Fruit fly (Drosophila melanogaster) whole organism, embryonic: ENCODE results near the gene Creld.

Experiments used
- Abd-B ChIP-seq: fragments of 200-800 bp; sonication (Bioruptor generic); optimal IDR thresholded peaks from 2 replicates; lab custom pipeline; 2018; ENCODE audit warnings: missing biosample characterization, mild to moderate bottlenecking, missing genetic modification characterization, moderate library complexity
- Ada2b ChIP-seq: fragments of 200-800 bp; sonication (Bioruptor generic); IDR thresholded peaks from 2 replicates; pipeline ENCODE4 v1.3.6; 2022; ENCODE audit warnings: missing biosample characterization, missing genetic modification characterization
- B-H1 ChIP-seq: fragments of 200-800 bp; sonication (Bioruptor generic); IDR thresholded peaks from 3 replicates; pipeline ENCODE4 v1.3.6; 2022; ENCODE audit warnings: missing biosample characterization, missing genetic modification characterization
- Bgb ChIP-seq: fragments of 200-800 bp; sonication (Bioruptor generic); IDR thresholded peaks from 2 replicates; pipeline ENCODE4 v1.3.6; 2022; ENCODE audit warnings: missing biosample characterization, missing genetic modification characterization; ENCODE audit not compliant: partially characterized antibody
- Blimp-1 ChIP-seq: fragments of 200-800 bp; sonication (Bioruptor generic); optimal IDR thresholded peaks from 3 replicates; lab custom pipeline; 2018; ENCODE audit warnings: missing biosample characterization, missing genetic modification characterization, mild to moderate bottlenecking, moderate library complexity, missing genetic modification reagents
- Bteb2 ChIP-seq: fragments of 200-800 bp; sonication (Bioruptor generic); optimal IDR thresholded peaks from 2 replicates; lab custom pipeline; 2016; ENCODE audit warnings: missing biosample characterization, missing genetic modification characterization
- C15 ChIP-seq: fragments of 200-800 bp; sonication (Bioruptor generic); IDR thresholded peaks from 3 replicates; pipeline ENCODE4 v1.3.6; 2022; ENCODE audit warnings: missing biosample characterization, missing genetic modification characterization
- CG10431 ChIP-seq: fragments of 200-800 bp; sonication (Bioruptor generic); optimal IDR thresholded peaks from 3 replicates; lab custom pipeline; 2018; ENCODE audit warnings: missing biosample characterization, mild to moderate bottlenecking, missing genetic modification characterization
- CG11695 ChIP-seq: fragments of 200-800 bp; sonication (Bioruptor generic); IDR thresholded peaks from 3 replicates; pipeline ENCODE4 v1.3.6; 2022; ENCODE audit warnings: missing biosample characterization, missing genetic modification characterization
- CG15479 ChIP-seq: fragments of 200-800 bp; sonication (Bioruptor generic); optimal IDR thresholded peaks from 3 replicates; lab custom pipeline; 2019; ENCODE audit warnings: missing biosample characterization, mild to moderate bottlenecking, missing genetic modification characterization, moderate library complexity
- CG1647 ChIP-seq: fragments of 200-800 bp; sonication (Bioruptor generic); optimal IDR thresholded peaks from 3 replicates; lab custom pipeline; 2016; ENCODE audit warnings: missing biosample characterization, missing genetic modification characterization
- CG17361 ChIP-seq: fragments of 200-800 bp; sonication (Bioruptor generic); IDR thresholded peaks from 3 replicates; pipeline ENCODE4 v1.3.6; 2022; ENCODE audit warnings: missing biosample characterization, missing genetic modification characterization
- CG17829 ChIP-seq: fragments of 200-800 bp; optimal IDR thresholded peaks from 2 replicates; lab custom pipeline; 2019; ENCODE audit warnings: missing biosample characterization, mild to moderate bottlenecking, missing genetic modification characterization, moderate library complexity
- CG1832 ChIP-seq: fragments of 200-800 bp; sonication (Bioruptor generic); optimal IDR thresholded peaks from 2 replicates; lab custom pipeline; 2017; ENCODE audit warnings: missing biosample characterization, mild to moderate bottlenecking, missing genetic modification characterization, inconsistent platforms
- CG18599 ChIP-seq: fragments of 200-800 bp; sonication (Bioruptor generic); optimal IDR thresholded peaks from 3 replicates; lab custom pipeline; 2017; ENCODE audit warnings: missing biosample characterization, missing genetic modification characterization, mild to moderate bottlenecking, moderate library complexity, missing genetic modification reagents
- CG2116 ChIP-seq: fragments of 200-800 bp; sonication (Bioruptor generic); optimal IDR thresholded peaks from 3 replicates; lab custom pipeline; 2018; ENCODE audit warnings: missing biosample characterization, mild to moderate bottlenecking, missing genetic modification characterization
- CG2202 ChIP-seq: fragments of 200-800 bp; sonication (Bioruptor generic); optimal IDR thresholded peaks from 2 replicates; lab custom pipeline; 2018; ENCODE audit warnings: missing biosample characterization, mild to moderate bottlenecking, missing genetic modification characterization
- CG3281 ChIP-seq: fragments of 200-800 bp; sonication (Bioruptor generic); optimal IDR thresholded peaks from 3 replicates; lab custom pipeline; 2017; ENCODE audit warnings: missing biosample characterization, mild to moderate bottlenecking, missing genetic modification characterization
- CG34224 ChIP-seq: fragments of 200-800 bp; sonication (Bioruptor generic); IDR thresholded peaks from 3 replicates; pipeline ENCODE4 v1.3.6; 2022; ENCODE audit warnings: missing biosample characterization, missing genetic modification characterization; ENCODE audit not compliant: partially characterized antibody
- CG6813 ChIP-seq: fragments of 200-800 bp; sonication (Bioruptor generic); optimal IDR thresholded peaks from 2 replicates; lab custom pipeline; 2017; ENCODE audit warnings: missing biosample characterization, missing genetic modification characterization, mild to moderate bottlenecking, moderate library complexity, missing genetic modification reagents
- CG7357 ChIP-seq: fragments of 200-800 bp; sonication (Bioruptor generic); IDR thresholded peaks from 3 replicates; pipeline ENCODE4 v1.3.6; 2022; ENCODE audit warnings: missing biosample characterization, missing genetic modification characterization
- CG9797 ChIP-seq: fragments of 200-800 bp; sonication (Bioruptor generic); optimal IDR thresholded peaks from 3 replicates; lab custom pipeline; 2018; ENCODE audit warnings: missing biosample characterization, mild to moderate bottlenecking, missing genetic modification characterization
- Dbx ChIP-seq: fragments of 200-800 bp; sonication (Bioruptor generic); IDR thresholded peaks from 3 replicates; pipeline ENCODE4 v1.3.6; 2022; ENCODE audit warnings: missing biosample characterization, missing genetic modification characterization
- Doc3 ChIP-seq: fragments of 200-800 bp; sonication (Bioruptor generic); IDR thresholded peaks from 3 replicates; pipeline ENCODE4 v1.3.6; 2022; ENCODE audit warnings: missing biosample characterization, missing genetic modification characterization; ENCODE audit not compliant: partially characterized antibody
- Ets97D ChIP-seq: fragments of 200-800 bp; sonication (Bioruptor generic); optimal IDR thresholded peaks from 3 replicates; lab custom pipeline; 2016; ENCODE audit warnings: missing biosample characterization, missing genetic modification characterization
- HmgD ChIP-seq: fragments of 200-800 bp; sonication (Bioruptor generic); optimal IDR thresholded peaks from 3 replicates; lab custom pipeline; 2016; ENCODE audit warnings: missing biosample characterization, missing genetic modification characterization
- Meics ChIP-seq: fragments of 200-800 bp; sonication (Bioruptor generic); optimal IDR thresholded peaks from 2 replicates; lab custom pipeline; 2017; ENCODE audit warnings: missing biosample characterization, mild to moderate bottlenecking, missing genetic modification characterization
- Myb ChIP-seq: fragments of 200-800 bp; sonication (Bioruptor generic); optimal IDR thresholded peaks from 2 replicates; lab custom pipeline; 2016; ENCODE audit warnings: missing biosample characterization, missing genetic modification characterization
- NFAT ChIP-seq: fragments of 200-800 bp; sonication (Bioruptor generic); IDR thresholded peaks from 2 replicates; pipeline ENCODE4 v1.3.6; 2022; ENCODE audit warnings: missing biosample characterization, missing genetic modification characterization
- NK7.1 ChIP-seq: fragments of 200-800 bp; sonication (Bioruptor generic); optimal IDR thresholded peaks from 3 replicates; lab custom pipeline; 2016; ENCODE audit warnings: missing biosample characterization, missing genetic modification characterization
- Opbp ChIP-seq: fragments of 200-800 bp; sonication (Bioruptor generic); IDR thresholded peaks from 3 replicates; pipeline ENCODE4 v1.3.6; 2022; ENCODE audit warnings: missing biosample characterization, missing genetic modification characterization; ENCODE audit not compliant: partially characterized antibody
- Sry-δ ChIP-seq: fragments of 200-800 bp; sonication (Bioruptor generic); optimal IDR thresholded peaks from 2 replicates; lab custom pipeline; 2016; ENCODE audit warnings: missing biosample characterization, missing genetic modification characterization
- TFAM ChIP-seq: fragments of 200-800 bp; sonication (Bioruptor generic); optimal IDR thresholded peaks from 2 replicates; lab custom pipeline; 2017; ENCODE audit warnings: missing biosample characterization, missing genetic modification characterization, inconsistent platforms
- bowl ChIP-seq: fragments of 200-800 bp; sonication (Bioruptor generic); IDR thresholded peaks from 2 replicates; pipeline ENCODE4 v1.3.6; 2022; ENCODE audit warnings: missing biosample characterization, missing genetic modification characterization
- chm ChIP-seq: fragments of 200-800 bp; sonication (Bioruptor generic); IDR thresholded peaks from 2 replicates; pipeline ENCODE4 v1.3.6; 2022; ENCODE audit warnings: missing biosample characterization, missing genetic modification characterization
- dan ChIP-seq: fragments of 200-800 bp; sonication (Bioruptor generic); IDR thresholded peaks from 2 replicates; pipeline ENCODE4 v1.3.6; 2022; ENCODE audit warnings: missing biosample characterization, missing genetic modification characterization
- dimm ChIP-seq: fragments of 200-800 bp; sonication (Bioruptor generic); IDR thresholded peaks from 2 replicates; pipeline ENCODE4 v1.3.6; 2022; ENCODE audit warnings: missing biosample characterization, missing genetic modification characterization
- esg ChIP-seq: fragments of 200-800 bp; sonication (Bioruptor generic); conservative IDR thresholded peaks from 2 replicates; pipeline ENCODE4 v1.3.6; 2022; ENCODE audit warnings: missing biosample characterization, missing genetic modification characterization
- eve ChIP-seq, 2 experiments: fragments of >200 bp; optimal IDR thresholded peaks; 2 replicates each; lab custom pipeline; 2017; ENCODE audit warnings: missing biosample characterization in 2 of 2, missing genetic modification characterization in 2 of 2
- grn ChIP-seq: fragments of 200-800 bp; sonication (Bioruptor generic); optimal IDR thresholded peaks from 3 replicates; lab custom pipeline; 2017; ENCODE audit warnings: missing biosample characterization, missing genetic modification characterization
- lov ChIP-seq, 2 experiments: fragments of 200-800 bp in 1 of 2; fragments of >200 bp in 1 of 2; sonication (Bioruptor generic) in 1 of 2; IDR thresholded peaks in 1 of 2; optimal IDR thresholded peaks in 1 of 2; 2 replicates in 1 of 2; 3 replicates in 1 of 2; pipeline versions ENCODE4 v1.3.6 to Lab custom; 2017 to 2022; ENCODE audit warnings: missing biosample characterization in 1 of 2, missing genetic modification characterization in 1 of 2
- mirr ChIP-seq: fragments of 200-800 bp; sonication (Bioruptor generic); optimal IDR thresholded peaks from 3 replicates; lab custom pipeline; 2018; ENCODE audit warnings: missing biosample characterization, mild to moderate bottlenecking, missing genetic modification characterization
- org-1 ChIP-seq: fragments of 200-800 bp; sonication (Bioruptor generic); optimal IDR thresholded peaks from 2 replicates; lab custom pipeline; 2017; ENCODE audit warnings: missing biosample characterization, missing genetic modification characterization
- pan ChIP-seq, 4 experiments: fragments of >200 bp in 3 of 4; fragments of 200-800 bp in 1 of 4; sonication (Bioruptor generic) in 1 of 4; optimal IDR thresholded peaks in 3 of 4; IDR thresholded peaks in 1 of 4; 2 replicates each; pipeline versions ENCODE4 v1.3.6 to Lab custom; 2017 to 2022; ENCODE audit warnings: missing biosample characterization in 2 of 4, missing genetic modification characterization in 2 of 4, mixed read lengths in 1 of 4
- pum ChIP-seq: fragments of 200-800 bp; sonication (Bioruptor generic); optimal IDR thresholded peaks from 2 replicates; lab custom pipeline; 2016; ENCODE audit warnings: missing biosample characterization, missing genetic modification characterization
- sim ChIP-seq: fragments of 200-800 bp; sonication (Bioruptor generic); IDR thresholded peaks from 2 replicates; pipeline ENCODE4 v1.3.6; 2022; ENCODE audit warnings: missing biosample characterization, missing genetic modification characterization
- toy ChIP-seq: fragments of 200-800 bp; sonication (Bioruptor generic); IDR thresholded peaks from 2 replicates; pipeline ENCODE4 v1.3.6; 2022; ENCODE audit warnings: missing biosample characterization, missing genetic modification characterization
- wek ChIP-seq: fragments of 200-800 bp; sonication (Bioruptor generic); optimal IDR thresholded peaks from 3 replicates; lab custom pipeline; 2018; ENCODE audit warnings: missing biosample characterization, mild to moderate bottlenecking, missing genetic modification characterization, moderate library complexity

Gene Creld

DNA sequence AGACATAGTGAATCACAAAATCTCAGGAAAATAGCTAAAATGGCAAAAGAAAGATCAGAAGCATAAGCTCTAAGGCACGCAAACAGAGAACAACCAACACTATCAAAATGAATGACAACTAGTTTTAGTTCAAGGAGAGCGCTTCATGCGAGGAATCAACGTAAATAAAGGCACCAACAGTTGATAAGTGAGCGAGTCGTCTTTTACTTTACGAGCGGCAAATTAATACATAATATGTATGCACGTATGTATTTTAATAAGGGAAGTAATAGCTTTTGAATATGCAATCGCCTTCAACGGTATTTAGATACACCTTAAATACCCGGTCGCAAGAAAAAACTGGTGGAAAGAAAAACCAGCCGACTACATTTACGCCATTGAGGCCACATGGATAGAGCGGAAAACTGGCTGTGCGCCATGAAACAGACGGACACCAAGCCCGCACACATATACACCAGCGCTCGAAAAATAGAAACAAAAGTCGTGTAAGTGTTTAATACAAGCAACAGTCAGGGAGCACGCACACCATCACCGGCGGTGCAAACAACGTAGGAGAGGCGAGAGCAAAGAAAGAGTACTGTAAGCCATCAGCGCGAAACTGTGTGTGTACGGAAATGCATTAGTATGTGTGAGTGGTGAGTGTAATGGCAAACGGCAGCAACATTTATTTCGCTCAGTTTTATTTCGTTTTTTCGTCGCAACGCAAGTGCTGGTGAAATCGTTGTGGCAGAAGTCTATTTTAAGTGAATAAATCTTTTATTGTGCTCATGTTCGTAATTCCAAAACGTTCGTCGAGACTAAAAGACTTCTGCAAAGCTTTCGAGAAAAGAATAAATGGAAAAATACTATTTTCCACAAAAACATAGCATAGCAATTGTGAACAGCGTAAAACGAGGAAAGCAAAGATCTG lies 35.6 kb upstream of the Creld start, which contains the start of gene dbr (continued):
- no peak for TF ChIP-seq esg
- peak; percentile 7 for TF ChIP-seq Meics
- no peak for TF ChIP-seq toy
- no peak for TF ChIP-seq CG3281 (GFP tag; lab: Kevin White, UChicago)
- no peak for TF ChIP-seq dimm
- no peak for TF ChIP-seq dan (GFP tag; lab: Robert Waterston, UW)
- TF ChIP-seq CG10431: no peak
- TF ChIP-seq HmgD (GFP tag; lab: Kevin White, UChicago): no peak
- TF ChIP-seq CG17361: peak; percentile 28; the same call in 1 of the 3 replicates
- no peak for TF ChIP-seq lov (optimal IDR thresholded peaks at IDR 0.05; lab: Kevin White, UChicago)
- TF ChIP-seq lov (GFP tag; IDR thresholded peaks at IDR 0.05; lab: Robert Waterston, UW): no peak
- TF ChIP-seq Abd-B (GFP tag; lab: Kevin White, UChicago): no peak
- no peak for TF ChIP-seq B-H1 (GFP tag; lab: Robert Waterston, UW)
- no peak for TF ChIP-seq C15 (GFP tag; lab: Robert Waterston, UW)
- TF ChIP-seq CG1832 (GFP tag; lab: Kevin White, UChicago): no peak
- TF ChIP-seq Myb (GFP tag; lab: Kevin White, UChicago): no peak
- no peak for TF ChIP-seq CG9797 (GFP tag; lab: Kevin White, UChicago)
- no peak for TF ChIP-seq Doc3 (GFP tag; lab: Robert Waterston, UW)
- TF ChIP-seq Dbx (GFP tag; lab: Robert Waterston, UW): peak; percentile 35; the same call in 1 of the 3 replicates
- TF ChIP-seq pum (GFP tag; lab: Kevin White, UChicago): no peak
- no peak for TF ChIP-seq bowl (GFP tag; lab: Robert Waterston, UW)
- TF ChIP-seq CG7357: no peak
- no peak for TF ChIP-seq TFAM (GFP tag; lab: Kevin White, UChicago)
- no peak for TF ChIP-seq Ets97D (GFP tag; lab: Kevin White, UChicago)
- TF ChIP-seq wek (GFP tag; lab: Kevin White, UChicago): no peak
- no peak for TF ChIP-seq CG34224 (GFP tag; lab: Robert Waterston, UW)
- TF ChIP-seq Bteb2: no peak
- TF ChIP-seq CG6813 (GFP tag; lab: Kevin White, UChicago): no peak
- no peak for TF ChIP-seq org-1 (GFP tag; lab: Kevin White, UChicago)
- peak; percentile 37 for TF ChIP-seq CG17829 (tag; lab: Kevin White, UChicago)
- no peak for TF ChIP-seq pan (optimal IDR thresholded peaks at IDR 0.05; lab: Kevin White, UChicago)
- no peak for TF ChIP-seq pan (GFP tag; optimal IDR thresholded peaks at IDR 0.05 in 1 of 2, IDR thresholded peaks at IDR 0.05 in 1 of 2)
- no peak for TF ChIP-seq NFAT
- TF ChIP-seq CG1647 (GFP tag; lab: Kevin White, UChicago): no peak
- no peak for TF ChIP-seq CG2116 (GFP tag; lab: Kevin White, UChicago)
- no peak for TF ChIP-seq Blimp-1 (GFP tag; lab: Kevin White, UChicago)
- peak in 1 of 2 experiments; percentile 86 for TF ChIP-seq eve (GFP tag; optimal IDR thresholded peaks at IDR 0.05; lab: Kevin White, UChicago)
- TF ChIP-seq sim (GFP tag; lab: Robert Waterston, UW): no peak
- TF ChIP-seq Bgb (GFP tag; lab: Robert Waterston, UW): peak; percentile 31; the same call in 1 of the 2 replicates
- TF ChIP-seq Ada2b (GFP tag; lab: Robert Waterston, UW): no peak
- TF ChIP-seq NK7.1 (GFP tag; lab: Kevin White, UChicago): no peak
- TF ChIP-seq CG2202: no peak
- TF ChIP-seq mirr: peak; percentile 81
- TF ChIP-seq Sry-δ (GFP tag; lab: Kevin White, UChicago): no peak
- no peak for TF ChIP-seq chm (GFP tag; lab: Robert Waterston, UW)
- TF ChIP-seq CG18599 (GFP tag; lab: Kevin White, UChicago): peak; percentile 22
- TF ChIP-seq CG11695 (GFP tag; lab: Robert Waterston, UW): no peak; the same call in 2 of the 3 replicates
- TF ChIP-seq Opbp (GFP tag; lab: Robert Waterston, UW): no peak
- peak; percentile 45 for TF ChIP-seq CG15479
- no peak for TF ChIP-seq grn (GFP tag; lab: Kevin White, UChicago)
